Worm (Caenorhabditis elegans) whole organism, early embryonic: ENCODE results near the gene fkb-6.

Source experiments
- B0310.2 ChIP-seq: sonication (generic microtip); optimal IDR thresholded peaks from 2 replicates; lab custom pipeline; 2016; ENCODE audit warnings: mild to moderate bottlenecking, missing genetic modification characterization, missing compliant biosample characterization
- F13C5.2 ChIP-seq: sonication (generic microtip); optimal IDR thresholded peaks from 2 replicates; lab custom pipeline; 2017; ENCODE audit warnings: mild to moderate bottlenecking, missing genetic modification characterization, inconsistent platforms, missing compliant biosample characterization
- aly-1 ChIP-seq: sonication (generic microtip); optimal IDR thresholded peaks from 2 replicates; lab custom pipeline; 2016; ENCODE audit warnings: missing genetic modification characterization, missing compliant biosample characterization
- ama-1 ChIP-seq: fragments of 150-350 bp; optimal IDR thresholded peaks from 2 replicates; lab custom pipeline; 2014
- ets-7 ChIP-seq: sonication (generic microtip); optimal IDR thresholded peaks from 2 replicates; lab custom pipeline; 2016; ENCODE audit warnings: missing genotype, missing genetic modification characterization, missing compliant biosample characterization
- flt-1 ChIP-seq: fragments of 200-800 bp; sonication (Bioruptor generic); IDR thresholded peaks from 2 replicates; pipeline ENCODE4 v1.3.6; 2022; ENCODE audit warnings: missing genetic modification characterization, missing compliant biosample characterization
- hmg-4 ChIP-seq: fragments of 200-800 bp; sonication (Bioruptor generic); optimal IDR thresholded peaks from 2 replicates; lab custom pipeline; 2018; ENCODE audit warnings: mild to moderate bottlenecking, missing genetic modification characterization, missing compliant biosample characterization
- pes-1 ChIP-seq: fragments of 200-800 bp; sonication (Bioruptor generic); IDR thresholded peaks from 2 replicates; pipeline ENCODE4 v1.3.6; 2022; ENCODE audit warnings: missing genetic modification reagents, missing genetic modification characterization, missing compliant biosample characterization
- sea-1 ChIP-seq: fragments of 200-800 bp; sonication (Bioruptor generic); conservative IDR thresholded peaks from 2 replicates; pipeline ENCODE4 v1.3.6; 2022; ENCODE audit warnings: missing genetic modification characterization, missing compliant biosample characterization
- tbx-11 ChIP-seq: fragments of 200-800 bp; sonication (Bioruptor generic); IDR thresholded peaks from 2 replicates; pipeline ENCODE4 v1.3.6; 2022; ENCODE audit warnings: missing genetic modification characterization, missing compliant biosample characterization
- tbx-37 ChIP-seq: fragments of 200-800 bp; sonication (Bioruptor generic); conservative IDR thresholded peaks from 2 replicates; pipeline ENCODE4 v1.3.6; 2022; ENCODE audit warnings: missing genetic modification reagents, missing genetic modification characterization, missing compliant biosample characterization

DNA sequence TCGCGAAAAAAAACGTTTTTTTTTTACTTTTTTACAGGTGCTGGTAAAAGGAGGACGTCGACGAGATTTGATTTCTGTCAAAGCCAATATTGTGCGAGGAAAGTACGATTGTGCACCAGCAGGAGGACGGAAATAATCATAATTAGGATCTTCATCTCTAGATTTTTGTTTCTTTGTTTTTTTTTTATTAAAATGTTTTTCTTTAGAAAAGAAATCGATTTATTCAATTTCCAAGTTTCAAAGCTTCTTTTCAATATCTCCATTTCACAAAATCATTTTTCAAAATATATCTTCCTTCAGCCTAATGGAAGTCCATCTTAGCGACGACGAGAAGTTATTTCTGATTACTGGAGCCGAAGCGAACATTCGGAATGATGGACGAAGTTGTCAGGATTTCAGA is 7.4 kb upstream of the fkb-6 start, which contains the start of gene exos-7:
- no peak for TF ChIP-seq flt-1 (GFP tag; lab: Robert Waterston, UW)
- TF ChIP-seq ama-1, result no peak
- TF ChIP-seq hmg-4 (GFP tag; lab: Kevin White, UChicago), result no peak
- TF ChIP-seq pes-1, result no peak
- no peak for TF ChIP-seq aly-1 (tag; lab: Kevin White, UChicago)
- no peak for TF ChIP-seq tbx-11 (GFP tag; lab: Robert Waterston, UW)
- no peak for TF ChIP-seq tbx-37 (GFP tag; lab: Robert Waterston, UW)
- no peak for TF ChIP-seq F13C5.2 (tag; lab: Kevin White, UChicago)
- no peak for TF ChIP-seq sea-1 (GFP tag; lab: Robert Waterston, UW)
- TF ChIP-seq B0310.2 (tag; lab: Kevin White, UChicago), result no peak
- no peak for TF ChIP-seq ets-7 (tag; lab: Kevin White, UChicago)
